Worm (Caenorhabditis elegans) whole organism, midembryonic: ENCODE results near the gene C09E7.8.

Experiments used
- T22C8.4 ChIP-seq: fragments of 200-800 bp; sonication (Bioruptor generic); IDR thresholded peaks from 2 replicates; pipeline ENCODE4 v1.3.6; 2022; ENCODE audit warnings: missing genetic modification characterization, missing compliant biosample characterization
- cog-1 ChIP-seq: sonication (generic microtip); optimal IDR thresholded peaks from 2 replicates; lab custom pipeline; 2016; ENCODE audit warnings: missing genetic modification characterization, missing compliant biosample characterization
- flt-1 ChIP-seq: fragments of 200-800 bp; sonication (Bioruptor generic); IDR thresholded peaks from 2 replicates; pipeline ENCODE4 v1.3.6; 2022; ENCODE audit warnings: missing genetic modification characterization, missing compliant biosample characterization
- klf-2 ChIP-seq: fragments of 200-800 bp; sonication (Bioruptor generic); conservative IDR thresholded peaks from 2 replicates; pipeline ENCODE4 v1.3.6; 2022; ENCODE audit warnings: missing genetic modification reagents, missing genetic modification characterization, missing compliant biosample characterization
- med-1 ChIP-seq: sonication (generic microtip); optimal IDR thresholded peaks from 2 replicates; lab custom pipeline; 2017; ENCODE audit warnings: missing genetic modification characterization, mild to moderate bottlenecking, missing compliant biosample characterization, antibody characterized with exemption, missing genetic modification reagents; ENCODE audit not compliant: insufficient read depth
- ref-1 ChIP-seq: fragments of 200-800 bp; sonication (Bioruptor generic); conservative IDR thresholded peaks from 2 replicates; pipeline ENCODE4 v1.3.6; 2022; ENCODE audit warnings: missing genetic modification reagents, missing genetic modification characterization, missing compliant biosample characterization
- tab-1 ChIP-seq: fragments of 200-800 bp; sonication (Bioruptor generic); IDR thresholded peaks from 2 replicates; pipeline ENCODE4 v1.3.6; 2022; ENCODE audit warnings: missing genetic modification characterization, missing compliant biosample characterization
- ztf-23 ChIP-seq: fragments of 200-800 bp; sonication (Bioruptor generic); IDR thresholded peaks from 2 replicates; pipeline ENCODE4 v1.3.6; 2022; ENCODE audit warnings: missing genetic modification reagents, missing genetic modification characterization, missing compliant biosample characterization
- ztf-29 ChIP-seq: fragments of 200-800 bp; sonication (Bioruptor generic); IDR thresholded peaks from 2 replicates; pipeline ENCODE4 v1.3.6; 2022; ENCODE audit warnings: missing genetic modification reagents, missing genetic modification characterization, missing compliant biosample characterization

DNA sequence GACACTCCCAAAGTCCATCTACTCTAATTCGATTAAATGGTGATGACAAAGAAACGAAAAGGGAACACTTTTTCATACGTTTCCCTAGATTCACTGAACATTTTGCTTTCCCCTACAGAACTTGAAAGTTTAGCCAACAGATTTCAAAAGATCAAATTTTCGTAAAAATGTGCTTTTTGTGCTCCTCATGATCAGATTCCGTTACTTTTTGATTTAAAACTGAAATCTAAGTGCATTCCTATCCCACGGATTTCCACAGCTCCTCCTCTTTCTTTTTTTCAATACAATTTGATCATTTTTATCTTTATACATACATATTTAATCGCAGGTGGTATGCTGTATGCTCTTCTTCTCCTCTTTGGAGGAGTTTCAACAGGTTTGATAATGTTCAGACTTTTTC is 29.2 kb upstream of the C09E7.8 start, which contains the start of gene ddo-3:
- TF ChIP-seq ztf-29 (no peak), med-1 (GFP tag; lab: Kevin White, UChicago) (no peak), klf-2 (no peak), ref-1 (GFP tag; lab: Robert Waterston, UW) (no peak), cog-1 (tag; lab: Kevin White, UChicago) (no peak), flt-1 (GFP tag; lab: Robert Waterston, UW) (no peak), ztf-23 (GFP tag; lab: Robert Waterston, UW) (no peak), tab-1 (GFP tag; lab: Robert Waterston, UW) (no peak), T22C8.4 (no peak)
